Worm (Caenorhabditis elegans) whole organism, late embryonic: ENCODE measurements around the gene msp-77.

Experiments
- ama-1 ChIP-seq: fragments of 150-350 bp; optimal IDR thresholded peaks from 2 replicates; lab custom pipeline; 2014
- ceh-19 ChIP-seq: fragments of 200-800 bp; sonication (Bioruptor generic); optimal IDR thresholded peaks from 2 replicates; lab custom pipeline; 2018; ENCODE audit warnings: mild to moderate bottlenecking, missing genetic modification characterization, missing compliant biosample characterization
- ceh-2 ChIP-seq: sonication (generic microtip); optimal IDR thresholded peaks from 2 replicates; lab custom pipeline; 2016; ENCODE audit warnings: missing genotype, missing genetic modification characterization, missing compliant biosample characterization
- elt-2 ChIP-seq: sonication (generic microtip); optimal IDR thresholded peaks from 2 replicates; lab custom pipeline; 2016; ENCODE audit warnings: missing genetic modification reagents, missing genetic modification characterization, missing compliant biosample characterization
- fkh-10 ChIP-seq: fragments of 150-350 bp; optimal IDR thresholded peaks from 2 replicates; lab custom pipeline; 2014; ENCODE audit warnings: missing biosample characterization, missing genetic modification reagents, missing genetic modification characterization
- lim-6 ChIP-seq: sonication (generic microtip); optimal IDR thresholded peaks from 2 replicates; lab custom pipeline; 2016; ENCODE audit warnings: missing genetic modification characterization, missing compliant biosample characterization
- rnt-1 ChIP-seq: sonication (generic microtip); optimal IDR thresholded peaks from 2 replicates; lab custom pipeline; 2016; ENCODE audit warnings: missing genetic modification characterization, missing compliant biosample characterization
- sdc-2 ChIP-seq: sonication (generic microtip); optimal IDR thresholded peaks from 2 replicates; lab custom pipeline; 2016; ENCODE audit warnings: missing genotype, missing genetic modification characterization, missing compliant biosample characterization
- sox-4 ChIP-seq: sonication (generic microtip); optimal IDR thresholded peaks from 2 replicates; lab custom pipeline; 2017; ENCODE audit warnings: mild to moderate bottlenecking, missing genetic modification characterization, inconsistent platforms, missing compliant biosample characterization
- syd-9 ChIP-seq: sonication (generic microtip); optimal IDR thresholded peaks from 2 replicates; lab custom pipeline; 2016; ENCODE audit warnings: mild to moderate bottlenecking, missing genetic modification characterization, moderate library complexity, missing compliant biosample characterization
- unc-55 ChIP-seq: sonication (generic microtip); optimal IDR thresholded peaks from 2 replicates; lab custom pipeline; 2017; ENCODE audit warnings: missing biosample characterization, missing genetic modification reagents, missing genetic modification characterization

ce11 chrIV:9933580-9933979, 39.1 kb downstream of the msp-77 start, which contains the start of gene spe-29:
- no peak for TF ChIP-seq ama-1 (lab: Kevin White, UChicago)
- TF ChIP-seq rnt-1 (tag; lab: Kevin White, UChicago), result no peak
- no peak for TF ChIP-seq sdc-2 (tag; lab: Kevin White, UChicago)
- no peak for TF ChIP-seq fkh-10
- no peak for TF ChIP-seq syd-9 (tag; lab: Kevin White, UChicago)
- TF ChIP-seq ceh-2, result no peak
- no peak for TF ChIP-seq sox-4 (tag; lab: Kevin White, UChicago)
- no peak for TF ChIP-seq lim-6
- no peak for TF ChIP-seq elt-2
- TF ChIP-seq ceh-19 (GFP tag; lab: Kevin White, UChicago), result no peak
- no peak for TF ChIP-seq unc-55 (GFP tag; lab: Kevin White, UChicago)
